Fruit fly (Drosophila melanogaster) Kc167 (cell line): Measurements from ENCODE around the gene CG12104.

ENCODE experiments used
- Myc ChIP-seq: fragments of >200 bp; optimal IDR thresholded peaks from 2 replicates; lab custom pipeline; 2017; ENCODE audit warnings: missing external identifiers
- Sin3A ChIP-seq: fragments of >200 bp; optimal IDR thresholded peaks from 2 replicates; lab custom pipeline; 2018; ENCODE audit warnings: missing external identifiers
- h ChIP-seq: fragments of >200 bp; optimal IDR thresholded peaks from 3 replicates; lab custom pipeline; 2018; ENCODE audit warnings: missing external identifiers
- insv ChIP-seq: fragments of >200 bp; optimal IDR thresholded peaks from 3 replicates; lab custom pipeline; 2018; ENCODE audit warnings: missing external identifiers
- psq ChIP-seq: fragments of >200 bp; optimal IDR thresholded peaks from 2 replicates; lab custom pipeline; 2017; ENCODE audit warnings: missing external identifiers
- ttk ChIP-seq: sonication (Bioruptor generic); optimal IDR thresholded peaks from 2 replicates; lab custom pipeline; 2017; ENCODE audit warnings: missing external identifiers

Gene CG12104

dm6 chr3L:1573191-1573590 is 29.3 kb downstream of the CG12104 start:
- TF ChIP-seq Sin3A (no peak), Myc (no peak), insv (no peak), psq (lab: Kevin White, UChicago) (no peak), ttk (lab: Kevin White, UChicago) (no peak), h (lab: Kevin White, UChicago) (no peak)

dm6 chr3L:1571077-1571476 is 31.4 kb downstream of the CG12104 start:
- TF ChIP-seq psq (lab: Kevin White, UChicago) (no peak), insv (no peak)

DNA sequence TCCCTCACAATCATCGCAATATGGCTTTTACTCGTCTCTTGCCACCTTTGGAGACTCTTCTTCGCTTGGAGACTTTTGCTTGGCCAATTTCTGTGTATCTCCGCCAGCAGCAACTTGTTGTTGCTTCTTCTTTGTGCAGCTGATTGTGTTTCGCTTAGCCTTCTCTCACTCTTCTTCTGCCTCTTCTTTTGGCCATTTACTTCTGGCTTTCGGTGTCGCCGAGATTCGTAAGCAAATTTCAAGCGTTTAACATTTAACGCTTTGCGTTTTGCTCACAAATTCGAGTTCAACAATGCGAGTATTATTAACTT is 32.6 kb downstream of the CG12104 start:
- TF ChIP-seq insv (no peak), h (lab: Kevin White, UChicago) (no peak), ttk (lab: Kevin White, UChicago) (no peak), Sin3A (no peak), psq (lab: Kevin White, UChicago) (no peak), Myc (no peak)

dm6 chr3L:1569162-1569965 is 33.1 kb downstream of the CG12104 start, which contains the start of gene Tmep:
Tmep (plus strand) TSS chr3L:1569181.
- TF ChIP-seq h (lab: Kevin White, UChicago) (no peak), insv (no peak), Sin3A (no peak), psq (lab: Kevin White, UChicago) (no peak), ttk (lab: Kevin White, UChicago) (no peak), Myc (no peak)

DNA sequence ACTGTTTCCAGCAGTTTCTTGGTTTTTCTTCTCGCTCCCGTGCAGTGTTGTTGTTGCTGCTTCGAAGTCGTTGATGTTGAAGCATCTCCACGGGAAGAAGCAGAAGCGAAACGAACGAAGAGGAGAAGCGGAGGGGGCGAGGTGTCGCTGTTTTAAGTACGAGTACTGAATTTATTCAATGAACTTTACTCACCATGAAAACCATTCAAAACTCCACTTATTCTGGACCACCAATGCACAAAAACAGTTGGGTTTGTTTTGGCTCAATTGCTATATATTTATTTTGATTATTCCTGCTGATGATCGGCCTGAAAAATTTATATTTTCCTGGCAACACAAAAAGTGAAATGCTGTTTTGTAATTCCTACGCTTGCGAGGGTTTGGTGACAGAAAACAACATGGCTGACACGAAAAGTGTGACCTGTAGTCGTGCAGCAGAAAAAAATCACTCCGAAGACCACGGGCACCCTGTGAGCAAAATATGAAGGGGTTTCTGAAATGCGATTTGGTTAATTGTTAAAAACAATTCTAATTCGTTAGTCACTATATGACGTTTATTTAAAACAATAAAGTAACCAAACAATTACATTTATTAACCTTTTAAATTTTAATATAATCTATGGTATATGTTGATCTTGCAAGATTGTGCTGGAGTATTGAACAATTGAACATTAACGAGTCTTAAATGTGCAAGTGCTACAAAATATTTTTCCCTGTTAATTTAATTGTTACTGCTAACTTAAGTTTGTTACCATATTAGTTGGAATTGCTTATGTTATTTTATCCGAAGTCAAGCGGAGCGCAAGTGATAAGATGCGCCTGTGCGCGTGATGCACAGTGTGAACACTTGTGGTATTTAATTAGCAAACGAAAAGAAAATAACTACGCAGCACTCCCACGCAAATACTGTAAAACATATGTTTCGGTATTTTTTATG is 34.0 kb downstream of the CG12104 start, which contains the start of gene CG7879:
TSS of gene CG7879 (minus strand) at position 384 of the 937 bp plus-strand sequence.
- no peak for TF ChIP-seq ttk (lab: Kevin White, UChicago)
- TF ChIP-seq Sin3A: no peak
- no peak for TF ChIP-seq h (lab: Kevin White, UChicago)
- TF ChIP-seq psq (lab: Kevin White, UChicago): no peak
- TF ChIP-seq insv: no peak

DNA sequence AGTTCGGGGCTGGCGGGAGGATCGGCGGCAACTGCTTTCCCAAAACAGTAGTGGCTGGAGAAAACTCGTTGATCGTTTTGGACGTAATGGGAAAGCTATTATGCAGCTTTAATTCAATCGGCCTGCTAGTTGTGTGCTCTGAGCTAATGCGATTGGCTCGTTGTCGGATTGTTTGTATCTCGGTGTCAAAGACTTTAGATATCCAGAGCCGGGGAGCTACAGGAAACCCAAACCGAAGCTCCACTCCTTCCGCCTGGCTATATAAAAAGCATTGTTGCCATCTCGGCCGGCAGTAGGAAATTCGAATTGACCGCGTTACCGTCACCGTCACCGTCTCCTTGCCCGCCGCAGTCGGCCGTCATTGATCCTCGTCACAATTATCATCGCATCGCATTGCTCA is 37.4 kb downstream of the CG12104 start, which contains the start of gene CG12003:
TSS of gene CG12003 (plus strand) at position 301 of the 400 bp plus-strand sequence.
- TF ChIP-seq ttk (lab: Kevin White, UChicago) (no peak), Myc (no peak), Sin3A (no peak), insv (no peak), psq (lab: Kevin White, UChicago) (no peak), h (lab: Kevin White, UChicago) (no peak)

DNA sequence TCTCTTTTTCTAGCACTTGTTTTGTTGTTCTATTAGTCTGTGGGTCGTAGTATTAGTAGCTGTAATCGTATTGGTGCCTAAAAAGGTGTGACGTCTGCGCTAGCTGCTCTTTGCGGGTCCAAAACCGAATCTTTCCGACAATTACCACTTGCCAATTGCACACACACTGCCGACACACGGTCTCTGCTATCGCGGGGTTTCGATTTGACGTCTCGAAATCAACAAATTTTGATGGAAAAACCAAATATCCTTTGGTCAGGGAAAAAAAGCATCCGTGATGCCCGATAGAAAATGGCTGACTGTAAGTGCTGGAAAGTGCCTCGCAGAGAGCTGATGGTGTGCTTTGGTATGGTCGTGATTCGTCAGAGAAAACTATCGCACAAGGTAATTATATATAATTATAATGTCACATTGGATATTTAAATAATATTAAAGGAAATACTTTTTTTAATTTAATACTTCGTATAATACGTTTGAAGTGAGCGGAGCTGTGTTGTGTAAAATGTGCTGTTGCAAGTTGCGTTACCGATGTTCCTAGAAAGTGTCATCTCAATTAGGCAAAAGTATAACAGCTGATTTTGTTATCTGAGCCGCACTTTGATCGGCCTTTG is 44.2 kb downstream of the CG12104 start, which contains the start of the genes Pex10 and CG12099:
TSS of gene Pex10 (plus strand) at position 51 of the 611 bp plus-strand sequence.
TSS of gene CG12099 (minus strand) at position 307 of the 611 bp plus-strand sequence.
- no peak for TF ChIP-seq Sin3A
- no peak for TF ChIP-seq psq (lab: Kevin White, UChicago)
- TF ChIP-seq insv: no peak
- TF ChIP-seq h (lab: Kevin White, UChicago): no peak
- no peak for TF ChIP-seq ttk (lab: Kevin White, UChicago)
- no peak for TF ChIP-seq Myc

DNA sequence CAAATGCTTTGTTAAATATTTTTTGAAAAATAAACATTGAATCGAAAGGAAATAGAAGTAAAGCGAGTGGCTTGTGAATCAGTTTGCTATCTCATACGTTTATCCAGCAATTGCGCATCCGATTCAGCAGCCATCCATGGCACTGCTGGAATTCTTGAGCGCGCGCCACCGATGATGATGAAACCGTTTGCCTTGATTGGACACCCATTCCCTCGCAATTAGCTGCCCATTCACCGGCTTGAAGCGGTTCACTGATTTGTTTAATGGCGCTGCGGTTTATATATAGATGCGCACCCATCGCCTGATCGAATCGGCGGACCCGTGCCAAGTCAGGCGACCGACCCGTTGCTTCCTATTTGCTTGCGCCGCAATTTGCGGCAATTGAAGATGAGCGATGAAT is 49.3 kb downstream of the CG12104 start, which contains the start of gene Pcyt2:
TSS of gene Pcyt2 (plus strand) at position 301 of the 400 bp plus-strand sequence.
- no peak for TF ChIP-seq Myc
- TF ChIP-seq h (lab: Kevin White, UChicago): no peak
- TF ChIP-seq psq (lab: Kevin White, UChicago): no peak
- TF ChIP-seq ttk (lab: Kevin White, UChicago): no peak
- TF ChIP-seq insv: no peak
- no peak for TF ChIP-seq Sin3A

DNA sequence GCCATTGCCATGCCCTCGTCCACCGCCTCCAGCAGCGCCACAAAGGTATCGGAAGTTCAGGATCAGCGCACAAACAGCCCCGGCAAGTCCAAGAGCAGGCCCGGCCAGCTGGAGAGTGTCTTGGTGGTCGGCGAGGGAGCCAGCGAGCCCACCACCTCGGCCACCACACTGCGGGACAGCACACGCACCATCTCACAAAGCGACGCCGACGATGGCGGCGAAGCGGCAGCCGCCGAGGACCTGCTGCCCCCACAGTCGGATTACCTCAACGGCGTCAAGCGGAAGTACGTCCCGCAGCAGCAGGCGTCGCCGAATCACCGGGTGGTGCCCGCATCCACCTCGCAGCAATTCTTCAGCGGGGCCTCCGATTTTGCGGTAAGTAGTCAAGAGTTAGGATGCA is 51.6 kb downstream of the CG12104 start:
- TF ChIP-seq insv (no peak), ttk (lab: Kevin White, UChicago) (no peak)
